Worm (Caenorhabditis elegans) whole organism, L3 larva: ENCODE measurements around the gene F38H4.5.
"Not testable (repeated sequence)": the region's sequence is repeated elsewhere in the genome, so short reads cannot be mapped to it uniquely, and the experiment has no call there.

ENCODE experiments used
- R02D3.7 ChIP-seq: fragments of 150-350 bp; optimal IDR thresholded peaks from 2 replicates; lab custom pipeline; 2014; ENCODE audit warnings: missing biosample characterization, missing genetic modification characterization
- ZK546.5 ChIP-seq: sonication (generic microtip); optimal IDR thresholded peaks from 2 replicates; lab custom pipeline; 2017; ENCODE audit warnings: missing biosample characterization, missing genetic modification characterization
- aly-2 ChIP-seq: fragments of 150-350 bp; optimal IDR thresholded peaks from 2 replicates; lab custom pipeline; 2014; ENCODE audit warnings: missing biosample characterization, missing genetic modification characterization
- ceh-16 ChIP-seq: sonication (generic microtip); optimal IDR thresholded peaks from 2 replicates; lab custom pipeline; 2017; ENCODE audit warnings: missing biosample characterization, missing genetic modification characterization
- ceh-28 ChIP-seq: fragments of 150-350 bp; optimal IDR thresholded peaks from 2 replicates; lab custom pipeline; 2014; ENCODE audit warnings: missing biosample characterization, missing genetic modification reagents, missing genetic modification characterization
- ceh-82 ChIP-seq: fragments of 150-350 bp; optimal IDR thresholded peaks from 2 replicates; lab custom pipeline; 2014; ENCODE audit warnings: missing biosample characterization, missing genetic modification characterization
- ceh-9 ChIP-seq: sonication (generic microtip); optimal IDR thresholded peaks from 2 replicates; lab custom pipeline; 2018; ENCODE audit warnings: missing biosample characterization, missing genetic modification characterization
- daf-12 ChIP-seq: fragments of 150-350 bp; optimal IDR thresholded peaks from 2 replicates; lab custom pipeline; 2014; ENCODE audit warnings: missing biosample characterization, missing genetic modification reagents, missing genetic modification characterization
- egl-27 ChIP-seq: sonication (generic microtip); optimal IDR thresholded peaks from 4 replicates; lab custom pipeline; 2017; ENCODE audit warnings: missing biosample characterization, missing genetic modification reagents, missing genetic modification characterization
- egl-5 ChIP-seq: fragments of 150-350 bp; optimal IDR thresholded peaks from 2 replicates; lab custom pipeline; 2017; ENCODE audit warnings: missing biosample characterization, missing genetic modification reagents, missing genetic modification characterization, inconsistent platforms
- elt-2 ChIP-seq: sonication (generic microtip); optimal IDR thresholded peaks from 2 replicates; lab custom pipeline; 2016; ENCODE audit warnings: missing genetic modification reagents, mild to moderate bottlenecking, missing genetic modification characterization, missing compliant biosample characterization
- elt-3 ChIP-seq, 3 experiments: fragments of 150-350 bp in 1 of 3; sonication (generic microtip) in 2 of 3; optimal IDR thresholded peaks; 2 replicates in 2 of 3; 4 replicates in 1 of 3; lab custom pipeline; 2014 to 2017; ENCODE audit warnings: missing biosample characterization in 3 of 3, missing genetic modification characterization in 3 of 3
- fkh-10 ChIP-seq: sonication (generic microtip); optimal IDR thresholded peaks from 2 replicates; lab custom pipeline; 2017; ENCODE audit warnings: missing biosample characterization, missing genetic modification reagents, missing genetic modification characterization
- fkh-2 ChIP-seq: fragments of 150-350 bp; optimal IDR thresholded peaks from 2 replicates; lab custom pipeline; 2014; ENCODE audit warnings: missing biosample characterization, missing genetic modification reagents, missing genetic modification characterization
- fos-1 ChIP-seq: fragments of 150-350 bp; optimal IDR thresholded peaks from 2 replicates; lab custom pipeline; 2014; ENCODE audit warnings: missing biosample characterization, missing genetic modification characterization
- hmg-11 ChIP-seq: sonication (generic microtip); optimal IDR thresholded peaks from 2 replicates; lab custom pipeline; 2016; ENCODE audit warnings: missing genetic modification characterization, missing compliant biosample characterization
- jun-1 ChIP-seq: fragments of 150-350 bp; optimal IDR thresholded peaks from 2 replicates; lab custom pipeline; 2014; ENCODE audit warnings: missing biosample characterization, missing genetic modification reagents, missing genetic modification characterization
- lin-15B ChIP-seq: fragments of 150-350 bp; optimal IDR thresholded peaks from 2 replicates; lab custom pipeline; 2014; ENCODE audit warnings: missing biosample characterization, missing genetic modification characterization
- mdl-1 ChIP-seq: fragments of 150-350 bp; optimal IDR thresholded peaks from 2 replicates; lab custom pipeline; 2014; ENCODE audit warnings: missing biosample characterization, missing genetic modification characterization
- mml-1 ChIP-seq: fragments of 150-350 bp; sonication (generic microtip); optimal IDR thresholded peaks from 3 replicates; lab custom pipeline; 2014; ENCODE audit warnings: missing biosample characterization, missing genetic modification characterization
- nfya-1 ChIP-seq: sonication (generic microtip); optimal IDR thresholded peaks from 2 replicates; lab custom pipeline; 2017; ENCODE audit warnings: missing genetic modification characterization, mild to moderate bottlenecking, missing compliant biosample characterization, antibody characterized with exemption, moderate library complexity; ENCODE audit not compliant: insufficient read depth
- nhr-23 ChIP-seq: fragments of 150-350 bp; optimal IDR thresholded peaks from 2 replicates; lab custom pipeline; 2014; ENCODE audit warnings: missing biosample characterization, missing genetic modification reagents, missing genetic modification characterization
- nhr-237 ChIP-seq: fragments of 150-350 bp; optimal IDR thresholded peaks from 2 replicates; lab custom pipeline; 2014; ENCODE audit warnings: missing biosample characterization, missing genetic modification characterization
- nhr-28 ChIP-seq: fragments of 150-350 bp; optimal IDR thresholded peaks from 2 replicates; lab custom pipeline; 2014; ENCODE audit warnings: missing biosample characterization, missing genetic modification characterization
- nhr-43 ChIP-seq: sonication (generic microtip); optimal IDR thresholded peaks from 2 replicates; lab custom pipeline; 2016; ENCODE audit warnings: mild to moderate bottlenecking, missing genetic modification characterization, missing compliant biosample characterization; ENCODE audit not compliant: poor library complexity, severe bottlenecking
- nhr-67 ChIP-seq: fragments of 150-350 bp; optimal IDR thresholded peaks from 2 replicates; lab custom pipeline; 2014; ENCODE audit warnings: missing biosample characterization, missing genetic modification characterization
- nhr-77 ChIP-seq: fragments of 150-350 bp; optimal IDR thresholded peaks from 2 replicates; lab custom pipeline; 2014; ENCODE audit warnings: missing biosample characterization, missing genetic modification characterization
- pha-4 ChIP-seq: fragments of 150-350 bp; optimal IDR thresholded peaks from 2 replicates; lab custom pipeline; 2014; ENCODE audit warnings: missing biosample characterization, missing genetic modification reagents, missing genetic modification characterization
- pqm-1 ChIP-seq: fragments of 150-350 bp; optimal IDR thresholded peaks from 2 replicates; lab custom pipeline; 2017; ENCODE audit warnings: missing biosample characterization, missing genetic modification characterization, inconsistent platforms
- sea-2 ChIP-seq: fragments of 150-350 bp; sonication (generic microtip); optimal IDR thresholded peaks from 4 replicates; lab custom pipeline; 2014; ENCODE audit warnings: missing biosample characterization, missing genetic modification reagents, missing genetic modification characterization
- skn-1 ChIP-seq: fragments of 150-350 bp; optimal IDR thresholded peaks from 2 replicates; lab custom pipeline; 2014; ENCODE audit warnings: missing biosample characterization, missing genetic modification characterization
- snpc-4 ChIP-seq: fragments of 150-350 bp; optimal IDR thresholded peaks from 2 replicates; lab custom pipeline; 2014; ENCODE audit warnings: missing biosample characterization, missing genetic modification characterization
- unc-39 ChIP-seq: sonication (generic microtip); optimal IDR thresholded peaks from 4 replicates; lab custom pipeline; 2017; ENCODE audit warnings: missing biosample characterization, missing genetic modification characterization
- unc-62 ChIP-seq: fragments of 150-350 bp; sonication (generic microtip); optimal IDR thresholded peaks from 4 replicates; lab custom pipeline; 2014; ENCODE audit warnings: missing biosample characterization, missing genetic modification reagents, missing genetic modification characterization
- zag-1 ChIP-seq: fragments of 150-350 bp; optimal IDR thresholded peaks from 2 replicates; lab custom pipeline; 2014; ENCODE audit warnings: missing biosample characterization, missing genetic modification characterization
- ztf-11 ChIP-seq: fragments of 150-350 bp; optimal IDR thresholded peaks from 2 replicates; lab custom pipeline; 2014; ENCODE audit warnings: missing biosample characterization, missing genetic modification characterization
- ztf-4 ChIP-seq: fragments of 150-350 bp; optimal IDR thresholded peaks from 2 replicates; lab custom pipeline; 2014; ENCODE audit warnings: missing biosample characterization, missing genetic modification characterization

The F38H4.5 gene

ce11 chrIV:11822454-11822853 is 29.5 kb upstream of the F38H4.5 start (continued):
- TF ChIP-seq R02D3.7 (tag; lab: Kevin White, UChicago) (no peak), fos-1 (tag; lab: Kevin White, UChicago) (no peak), ceh-82 (tag; lab: Kevin White, UChicago) (no peak), lin-15B (tag; lab: Kevin White, UChicago) (peak; percentile 71), aly-2 (no peak), sea-2 (no peak), ceh-16 (tag; lab: Kevin White, UChicago) (no peak), pqm-1 (tag; lab: Kevin White, UChicago) (no peak), mdl-1 (tag; lab: Kevin White, UChicago) (no peak), elt-3 (tag; optimal IDR thresholded peaks at IDR 0.05; lab: Kevin White, UChicago) (no peak), nhr-67 (tag; lab: Kevin White, UChicago) (no peak), nhr-43 (tag; lab: Kevin White, UChicago) (no peak)

- not testable (repeated sequence) for TF ChIP-seq nhr-43 (tag; lab: Kevin White, UChicago); nfya-1; unc-39 (tag; lab: Kevin White, UChicago)
These were observed 24.0 kb upstream of the F38H4.5 start, which contains the start of gene M117.6 for ce11 chrIV:11828012-11828411. M117.6 (minus strand) TSS chrIV:11828112.

ce11 chrIV:11833456-11833855 is 18.5 kb upstream of the F38H4.5 start, which contains the start of gene M117.4:
M117.4 (minus strand) TSS chrIV:11833556.
- TF ChIP-seq ceh-16 (tag; lab: Kevin White, UChicago) = no peak
- TF ChIP-seq fkh-2 (tag; lab: Kevin White, UChicago) = no peak
- no peak for TF ChIP-seq elt-2
- TF ChIP-seq fos-1 (tag; lab: Kevin White, UChicago) = no peak
- TF ChIP-seq ZK546.5 = no peak
- no peak for TF ChIP-seq elt-3 (tag; optimal IDR thresholded peaks at IDR 0.05; lab: Kevin White, UChicago)
- TF ChIP-seq unc-62 = no peak
- no peak for TF ChIP-seq ztf-4 (tag; lab: Kevin White, UChicago)
- no peak for TF ChIP-seq nfya-1
- TF ChIP-seq nhr-237 (tag; lab: Kevin White, UChicago) = no peak
- TF ChIP-seq ceh-82 (tag; lab: Kevin White, UChicago) = no peak
- TF ChIP-seq egl-5 (tag; lab: Kevin White, UChicago) = no peak
- TF ChIP-seq, all 47 proteins: peak for 0

- TF ChIP-seq elt-3 (tag; optimal IDR thresholded peaks at IDR 0.05; lab: Kevin White, UChicago) (no peak), daf-12 (tag; lab: Kevin White, UChicago) (no peak)
- TF ChIP-seq, all 47 proteins: peak for 0
These were observed 13.3 kb upstream of the F38H4.5 start, which contains the start of gene fbxb-3 for ce11 chrIV:11838657-11839056. fbxb-3 (plus strand) TSS chrIV:11838957.

ce11 chrIV:11842121-11842520 is 9.9 kb upstream of the F38H4.5 start, which contains the start of gene F38H4.3:
F38H4.3 (plus strand) TSS chrIV:11842421.
- TF ChIP-seq nhr-23 (tag; lab: Kevin White, UChicago) = no peak
- TF ChIP-seq pha-4 (tag; lab: Kevin White, UChicago) = peak; percentile 56

- TF ChIP-seq mml-1 (tag; lab: Kevin White, UChicago) (no peak), nhr-43 (tag; lab: Kevin White, UChicago) (no peak), nhr-77 (tag; lab: Kevin White, UChicago) (no peak), hmg-11 (tag; lab: Kevin White, UChicago) (no peak)
These were observed 4.1 kb upstream of the F38H4.5 start, which contains the start of the genes F38H4.6 and F38H4.4 for ce11 chrIV:11847771-11848312. F38H4.6 (minus strand) TSS chrIV:11847871. F38H4.4 (plus strand) TSS chrIV:11848262.

- TF ChIP-seq ztf-11 = no peak
- TF ChIP-seq ceh-82 (tag; lab: Kevin White, UChicago) = no peak
- TF ChIP-seq pha-4 (tag; lab: Kevin White, UChicago) = peak; percentile 96
- no peak for TF ChIP-seq sea-2
- TF ChIP-seq ZK546.5 = no peak
- no peak for TF ChIP-seq jun-1 (tag; lab: Kevin White, UChicago)
- TF ChIP-seq elt-3 (tag; optimal IDR thresholded peaks at IDR 0.05; lab: Kevin White, UChicago) = no peak
- no peak for TF ChIP-seq skn-1
- peak; percentile 72 for TF ChIP-seq lin-15B (tag; lab: Kevin White, UChicago)
- no peak for TF ChIP-seq egl-27
- no peak for TF ChIP-seq R02D3.7 (tag; lab: Kevin White, UChicago)
- TF ChIP-seq nhr-23 (tag; lab: Kevin White, UChicago) = peak; percentile 13
- no peak for TF ChIP-seq unc-39 (tag; lab: Kevin White, UChicago)
- no peak for TF ChIP-seq aly-2
- TF ChIP-seq ztf-4 (tag; lab: Kevin White, UChicago) = no peak
- TF ChIP-seq ceh-9 (tag; lab: Kevin White, UChicago) = no peak
- no peak for TF ChIP-seq zag-1 (tag; lab: Kevin White, UChicago)
- no peak for TF ChIP-seq nfya-1
- TF ChIP-seq ceh-28 = no peak
- TF ChIP-seq pqm-1 (tag; lab: Kevin White, UChicago) = no peak
- TF ChIP-seq egl-5 (tag; lab: Kevin White, UChicago) = peak; percentile 86
- no peak for TF ChIP-seq nhr-28 (tag; lab: Kevin White, UChicago)
- peak; percentile 76 for TF ChIP-seq snpc-4 (tag; lab: Kevin White, UChicago)
- TF ChIP-seq fkh-10 (GFP tag; lab: Kevin White, UChicago) = no peak
These were observed 2.8 kb downstream of the F38H4.5 start, which contains the start of gene tag-30 for ce11 chrIV:11854777-11855176. tag-30 (minus strand) TSS chrIV:11855159.
